Fruit fly (Drosophila melanogaster) Kc167 (cell line): ENCODE measurements around the gene Lsp2.

Experiments
- Myc ChIP-seq: fragments of >200 bp; optimal IDR thresholded peaks from 2 replicates; lab custom pipeline; 2017; ENCODE audit warnings: missing external identifiers
- Sin3A ChIP-seq: fragments of >200 bp; optimal IDR thresholded peaks from 2 replicates; lab custom pipeline; 2018; ENCODE audit warnings: missing external identifiers
- h ChIP-seq: fragments of >200 bp; optimal IDR thresholded peaks from 3 replicates; lab custom pipeline; 2018; ENCODE audit warnings: missing external identifiers
- insv ChIP-seq: fragments of >200 bp; optimal IDR thresholded peaks from 3 replicates; lab custom pipeline; 2018; ENCODE audit warnings: missing external identifiers
- psq ChIP-seq: fragments of >200 bp; optimal IDR thresholded peaks from 2 replicates; lab custom pipeline; 2017; ENCODE audit warnings: missing external identifiers
- ttk ChIP-seq: sonication (Bioruptor generic); optimal IDR thresholded peaks from 2 replicates; lab custom pipeline; 2017; ENCODE audit warnings: missing external identifiers

Lsp2 gene

DNA sequence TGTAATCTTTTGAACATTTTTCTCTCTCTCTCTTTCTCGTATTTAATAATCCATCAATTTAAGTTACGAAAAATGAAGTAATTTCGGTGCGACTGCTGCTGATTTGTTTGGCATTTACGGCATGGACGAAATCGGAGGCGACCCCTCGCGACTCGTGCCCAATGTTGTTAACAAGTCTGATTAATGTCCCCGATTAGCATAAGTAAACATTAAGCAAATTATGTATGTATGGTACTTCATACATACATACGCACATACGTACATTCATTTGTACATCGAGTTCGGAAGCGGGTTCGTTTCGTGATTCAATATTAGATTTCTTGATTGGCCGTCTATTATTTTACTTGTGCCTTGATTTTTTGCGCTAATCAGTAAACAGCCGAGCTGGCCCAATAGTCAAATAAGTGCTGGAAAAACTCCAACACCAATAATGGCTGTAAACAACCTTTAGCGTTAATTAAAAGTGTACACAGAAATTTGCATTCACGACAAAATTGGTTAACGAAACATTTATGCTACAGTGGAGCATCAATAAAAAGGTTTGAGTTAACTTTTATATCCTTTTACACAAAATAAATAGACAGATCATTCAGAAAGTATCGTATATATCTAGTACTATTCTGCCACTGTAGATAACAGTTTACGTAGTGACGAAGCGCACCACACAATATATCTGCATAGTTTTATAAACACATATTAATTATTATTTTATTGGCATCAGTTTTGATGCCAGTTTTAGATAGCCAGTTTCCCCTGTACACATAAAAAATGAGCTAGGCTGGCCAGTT lies 38.1 kb upstream of the Lsp2 start:
- TF ChIP-seq Sin3A (lab: Kevin White, UChicago), result no peak
- TF ChIP-seq psq (lab: Kevin White, UChicago), result no peak
- no peak for TF ChIP-seq ttk (lab: Kevin White, UChicago)
- no peak for TF ChIP-seq insv (lab: Kevin White, UChicago)
- TF ChIP-seq Myc, result no peak

DNA sequence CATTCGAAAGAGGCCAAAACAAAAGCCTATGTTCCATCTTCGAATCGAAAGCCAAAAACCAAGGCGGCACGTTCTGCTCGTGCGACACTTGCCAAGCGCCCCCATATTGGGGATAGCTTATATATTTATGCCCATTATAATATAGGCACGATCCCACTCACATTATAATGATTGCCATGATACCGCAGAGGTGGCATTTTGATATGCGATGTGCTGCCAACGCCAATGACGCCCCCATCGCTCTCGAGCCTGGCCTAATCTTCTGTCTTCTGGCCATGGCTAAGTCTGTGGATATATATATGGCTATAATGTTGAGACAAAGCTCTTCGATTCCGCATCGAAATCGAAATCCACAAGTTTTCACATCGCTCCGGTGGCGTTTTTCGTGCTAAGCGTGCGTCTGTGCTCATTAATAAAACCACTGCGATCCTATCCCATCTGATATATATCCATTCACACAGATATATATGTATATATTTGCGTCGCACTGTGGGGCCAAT lies 36.3 kb upstream of the Lsp2 start:
- TF ChIP-seq Myc (no peak), psq (lab: Kevin White, UChicago) (no peak), h (lab: Kevin White, UChicago) (no peak), ttk (lab: Kevin White, UChicago) (no peak), insv (lab: Kevin White, UChicago) (no peak), Sin3A (lab: Kevin White, UChicago) (no peak)

DNA sequence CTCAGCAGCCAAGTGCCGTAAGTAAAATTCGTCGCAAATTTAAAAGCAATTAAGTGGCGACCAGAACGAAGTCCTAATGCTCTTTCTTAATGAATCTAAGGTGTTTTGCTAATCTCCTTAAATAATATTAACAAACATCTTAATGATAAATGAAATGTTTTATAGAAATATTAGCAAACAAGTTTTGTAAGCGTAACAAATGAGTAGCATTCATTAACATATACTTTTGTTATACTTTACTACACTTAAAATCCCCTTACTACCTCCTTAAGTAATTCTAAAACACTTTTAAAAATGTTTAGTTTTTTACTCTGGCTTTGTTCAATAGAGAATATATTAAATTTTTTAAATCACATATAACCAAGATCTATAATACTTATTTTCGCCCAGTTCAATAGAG lies 33.2 kb upstream of the Lsp2 start:
- TF ChIP-seq ttk (lab: Kevin White, UChicago) (no peak), Sin3A (lab: Kevin White, UChicago) (no peak), h (lab: Kevin White, UChicago) (no peak), psq (lab: Kevin White, UChicago) (no peak), insv (lab: Kevin White, UChicago) (no peak), Myc (no peak)

DNA sequence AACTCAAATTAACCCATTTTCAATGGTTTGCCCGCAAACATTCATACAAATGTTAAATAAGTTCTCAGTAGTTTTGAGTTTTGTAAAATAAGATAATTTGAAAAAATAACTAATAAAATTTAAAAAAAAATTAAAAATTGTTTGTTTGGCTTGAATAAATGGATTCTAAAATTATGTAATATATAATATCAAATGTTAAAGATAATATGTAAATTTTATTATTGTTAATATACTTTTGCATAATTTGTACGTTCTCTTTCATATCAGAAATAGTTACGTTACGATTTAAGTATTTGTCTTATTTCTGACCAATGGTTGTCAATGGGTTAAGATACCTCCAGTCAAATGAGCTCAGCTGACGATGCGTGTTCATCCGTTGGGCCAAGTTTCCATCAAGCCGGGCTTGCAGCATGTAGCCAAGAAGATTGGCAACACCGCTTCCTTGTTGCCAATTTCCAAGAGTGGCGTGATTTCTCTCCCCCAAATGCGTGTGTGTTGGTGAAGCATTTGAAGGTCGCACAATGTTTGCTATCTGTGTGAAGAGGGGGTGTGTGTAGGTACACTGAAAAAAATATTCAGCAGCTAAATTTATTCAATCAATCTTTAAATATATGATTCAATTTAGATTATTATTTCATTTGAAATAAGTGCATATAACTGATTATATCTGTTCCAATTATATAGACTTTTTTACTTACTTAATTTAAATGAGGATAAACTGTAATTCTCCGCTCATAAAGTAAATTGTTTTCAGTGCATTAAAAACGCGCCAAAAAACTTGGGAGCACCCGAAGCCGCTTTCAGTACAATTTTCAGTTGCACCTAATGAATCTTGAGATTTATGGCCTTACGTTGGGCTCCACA lies 32.2 kb upstream of the Lsp2 start:
- TF ChIP-seq psq (lab: Kevin White, UChicago) (no peak), Sin3A (lab: Kevin White, UChicago) (no peak), ttk (lab: Kevin White, UChicago) (no peak)

DNA sequence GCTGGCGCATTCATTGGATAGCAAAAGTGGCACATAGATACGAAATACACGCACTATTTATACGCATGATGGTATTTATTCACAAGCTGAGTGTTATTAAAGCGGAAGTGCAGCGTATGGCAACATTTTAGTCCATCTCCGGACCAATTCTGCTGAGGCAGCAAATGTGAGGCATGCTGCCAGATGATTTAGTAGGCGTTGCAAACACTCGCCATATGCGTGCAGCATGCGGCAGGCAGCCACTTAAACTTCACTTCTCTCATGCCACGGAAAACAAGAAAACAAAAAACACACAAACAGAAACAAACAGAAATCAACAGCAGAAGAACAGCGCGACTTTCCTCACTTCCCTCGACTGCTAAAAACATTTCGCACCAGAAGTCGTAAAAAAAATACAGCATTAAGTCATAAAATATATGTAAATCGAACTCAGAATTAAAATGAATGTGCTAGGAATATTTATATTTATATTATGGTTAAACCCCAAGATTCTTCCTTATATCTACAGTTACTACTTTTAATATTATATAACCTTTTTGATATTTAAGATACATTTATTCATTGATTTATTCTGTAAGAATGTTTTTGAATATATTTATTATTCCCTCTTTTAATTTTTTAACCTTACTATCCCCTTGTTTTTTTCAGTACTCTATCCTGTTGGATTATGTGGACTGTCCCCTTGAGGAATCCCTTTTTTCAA lies 29.7 kb upstream of the Lsp2 start:
- no peak for TF ChIP-seq h (lab: Kevin White, UChicago)
- no peak for TF ChIP-seq insv (lab: Kevin White, UChicago)
- no peak for TF ChIP-seq Sin3A (lab: Kevin White, UChicago)
- no peak for TF ChIP-seq Myc
- no peak for TF ChIP-seq ttk (lab: Kevin White, UChicago)
- no peak for TF ChIP-seq psq (lab: Kevin White, UChicago)

DNA sequence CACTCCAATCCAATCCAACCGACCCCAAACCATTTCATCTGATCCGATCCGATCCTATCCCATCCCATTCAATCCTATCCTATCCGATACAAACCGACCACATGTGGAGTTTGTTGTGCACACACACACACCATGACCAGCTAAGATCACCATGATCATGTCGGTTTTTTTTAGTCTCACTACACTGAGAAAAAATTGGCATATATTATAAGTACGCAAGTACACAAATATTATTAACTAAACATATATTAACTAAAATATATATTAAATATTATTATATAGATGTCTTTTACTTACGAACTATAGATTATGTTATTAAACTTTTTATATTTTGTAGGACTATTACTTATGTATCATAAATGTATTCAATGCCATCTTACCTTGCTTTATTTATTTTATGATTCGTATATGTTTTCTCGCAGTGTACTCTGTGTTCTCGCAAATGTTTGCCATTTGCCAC lies 27.2 kb upstream of the Lsp2 start:
- TF ChIP-seq ttk (lab: Kevin White, UChicago) (no peak), insv (lab: Kevin White, UChicago) (no peak), psq (lab: Kevin White, UChicago) (no peak), Sin3A (lab: Kevin White, UChicago) (no peak), h (lab: Kevin White, UChicago) (no peak), Myc (no peak)

DNA sequence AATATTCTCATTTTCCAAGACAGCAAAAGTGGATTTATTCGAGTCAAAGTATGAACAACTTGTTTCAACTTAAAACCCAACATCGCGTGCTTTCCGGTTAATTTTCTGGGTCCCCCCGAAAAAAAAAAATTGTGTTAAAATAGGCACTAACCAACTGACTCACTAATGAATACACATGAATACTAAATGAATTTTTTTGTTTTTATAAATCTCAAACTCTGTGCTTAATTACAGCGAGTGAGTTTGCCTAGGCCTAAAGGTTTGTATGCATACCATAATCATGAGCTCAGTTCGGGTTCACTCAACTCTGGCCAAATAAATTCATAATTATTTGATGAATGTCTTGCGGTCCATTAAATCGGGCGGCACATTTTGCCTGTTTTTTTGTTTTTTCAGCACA lies 21.8 kb upstream of the Lsp2 start:
- TF ChIP-seq Myc (no peak), insv (lab: Kevin White, UChicago) (no peak), Sin3A (lab: Kevin White, UChicago) (no peak), ttk (lab: Kevin White, UChicago) (no peak)

DNA sequence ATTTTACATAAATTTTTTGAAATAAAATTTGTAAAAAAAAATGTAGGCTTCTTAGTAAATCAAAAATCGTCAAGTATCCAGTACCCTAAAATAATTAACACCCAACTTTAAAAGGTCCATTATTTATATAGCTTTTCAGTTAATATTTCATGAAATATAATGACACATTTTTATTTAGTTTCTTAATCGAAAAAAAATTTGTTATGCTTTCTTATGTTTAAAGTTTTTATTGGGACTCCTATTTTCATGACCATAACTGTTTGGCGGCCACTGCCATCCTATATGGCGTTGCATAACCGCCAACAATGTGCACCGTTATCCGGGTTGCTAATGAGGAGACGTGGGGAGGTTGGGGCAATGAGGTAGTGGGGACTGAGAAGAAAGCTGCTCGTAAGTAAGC lies 20.7 kb upstream of the Lsp2 start:
- TF ChIP-seq ttk (lab: Kevin White, UChicago) (no peak), psq (lab: Kevin White, UChicago) (no peak)

DNA sequence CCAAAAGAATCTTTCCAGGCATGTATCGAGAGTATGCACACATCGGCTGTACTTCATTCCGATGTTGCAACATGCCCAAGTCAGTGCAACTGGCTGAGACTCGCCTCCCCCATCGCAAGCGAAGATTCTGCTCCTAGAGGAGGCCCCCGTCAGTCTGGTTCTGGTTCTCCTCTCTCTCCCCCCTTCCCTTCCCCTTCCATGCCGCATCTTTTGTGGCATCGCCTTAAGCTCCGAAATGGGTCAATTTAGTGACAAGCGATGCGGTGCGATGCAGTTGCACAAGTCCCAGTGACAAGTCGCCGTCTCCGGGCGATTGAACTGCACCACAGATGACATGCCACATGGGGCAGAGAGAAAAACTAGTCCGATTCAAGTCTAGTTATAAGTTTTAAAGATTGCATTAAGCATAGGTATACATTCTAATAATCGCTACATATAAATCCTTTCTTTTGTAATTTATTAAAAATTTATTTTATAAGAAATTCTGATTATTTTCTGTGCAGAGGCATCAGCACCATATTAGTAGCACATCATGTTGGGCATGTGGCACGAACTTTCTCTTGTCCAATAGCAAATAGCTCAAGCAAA lies 20.1 kb upstream of the Lsp2 start:
- TF ChIP-seq h (lab: Kevin White, UChicago) (no peak), psq (lab: Kevin White, UChicago) (no peak), Myc (no peak), Sin3A (lab: Kevin White, UChicago) (no peak), ttk (lab: Kevin White, UChicago) (no peak), insv (lab: Kevin White, UChicago) (no peak)

DNA sequence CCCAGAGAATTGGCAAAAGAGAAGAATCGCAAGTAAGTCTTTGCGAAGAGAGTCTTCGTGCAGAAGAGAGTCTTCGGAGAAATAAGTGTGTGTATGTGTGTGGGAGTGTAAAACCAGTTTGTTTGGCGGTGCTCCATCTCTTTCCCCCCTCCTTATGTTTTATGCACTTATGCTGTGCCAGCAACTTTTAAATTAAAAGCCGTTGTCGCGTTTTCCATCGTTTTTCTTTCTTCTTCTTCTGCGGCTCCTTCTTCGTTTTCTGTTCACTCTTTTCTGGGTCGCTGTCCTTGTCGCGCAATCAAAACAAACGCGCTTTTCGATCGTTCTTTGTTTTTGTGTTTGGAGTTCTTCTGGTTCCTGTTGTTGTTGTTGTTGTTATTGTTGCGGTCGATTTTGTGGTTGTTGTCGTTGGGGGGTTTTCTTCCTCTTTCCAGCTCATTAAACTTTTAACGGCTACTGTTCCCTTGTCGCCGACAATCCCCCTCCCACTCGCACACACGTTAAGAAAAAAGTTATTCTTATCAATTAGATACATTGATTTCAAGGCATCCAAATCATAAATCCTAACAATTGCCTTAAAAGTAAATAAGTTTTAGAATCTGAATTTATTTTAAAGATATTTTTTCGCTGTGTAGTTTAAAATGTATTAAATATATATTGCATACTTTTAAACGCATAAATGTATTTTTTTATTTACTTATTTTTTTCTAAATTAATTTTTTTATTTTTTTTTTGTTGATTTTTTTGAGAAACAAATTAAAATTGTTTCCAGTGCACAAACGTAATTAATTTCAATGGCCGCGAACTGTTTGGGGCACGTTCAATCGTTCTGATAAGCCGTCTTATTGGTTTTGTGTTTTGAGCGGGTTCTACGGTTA lies 17.9 kb upstream of the Lsp2 start:
- TF ChIP-seq h (lab: Kevin White, UChicago), result no peak
- TF ChIP-seq Sin3A (lab: Kevin White, UChicago), result no peak
